Worm (Caenorhabditis elegans) whole organism, L1 larva: ENCODE results near the gene T07E3.3.

Experiments
- C04F5.9 ChIP-seq: sonication (generic microtip); optimal IDR thresholded peaks from 2 replicates; lab custom pipeline; 2016; ENCODE audit warnings: missing genetic modification characterization, missing compliant biosample characterization
- C16A3.4 ChIP-seq: fragments of 150-350 bp; optimal IDR thresholded peaks from 2 replicates; lab custom pipeline; 2014; ENCODE audit warnings: missing biosample characterization, missing genetic modification characterization
- F16B12.6 ChIP-seq: fragments of 150-350 bp; optimal IDR thresholded peaks from 2 replicates; lab custom pipeline; 2014; ENCODE audit warnings: missing biosample characterization, missing genetic modification characterization
- aha-1 ChIP-seq: fragments of 150-350 bp; optimal IDR thresholded peaks from 2 replicates; lab custom pipeline; 2014; ENCODE audit warnings: missing biosample characterization, missing genetic modification characterization
- alr-1 ChIP-seq: fragments of 200-800 bp; sonication (Bioruptor generic); optimal IDR thresholded peaks from 2 replicates; lab custom pipeline; 2018; ENCODE audit warnings: borderline replicate concordance, mild to moderate bottlenecking, missing genetic modification characterization, missing compliant biosample characterization
- aly-2 ChIP-seq: fragments of 150-350 bp; optimal IDR thresholded peaks from 2 replicates; lab custom pipeline; 2014; ENCODE audit warnings: missing biosample characterization, missing genetic modification characterization
- ama-1 ChIP-seq: fragments of 150-350 bp; optimal IDR thresholded peaks from 2 replicates; lab custom pipeline; 2014
- blmp-1 ChIP-seq: fragments of 150-350 bp; optimal IDR thresholded peaks from 2 replicates; lab custom pipeline; 2014; ENCODE audit warnings: missing biosample characterization, missing genetic modification characterization
- ceh-8 ChIP-seq: fragments of 200-800 bp; sonication (Bioruptor generic); optimal IDR thresholded peaks from 2 replicates; lab custom pipeline; 2018; ENCODE audit warnings: mild to moderate bottlenecking, missing genetic modification characterization, moderate library complexity, missing compliant biosample characterization
- ceh-82 ChIP-seq, 3 experiments: fragments of 150-350 bp in 1 of 3; sonication (generic microtip) in 2 of 3; optimal IDR thresholded peaks; 2 replicates each; lab custom pipeline; 2014 to 2017; ENCODE audit warnings: missing biosample characterization in 3 of 3, missing genetic modification characterization in 3 of 3
- ceh-90 ChIP-seq: sonication (generic microtip); optimal IDR thresholded peaks from 2 replicates; lab custom pipeline; 2016; ENCODE audit warnings: missing genetic modification characterization, missing compliant biosample characterization
- ces-1 ChIP-seq: fragments of 150-350 bp; optimal IDR thresholded peaks from 2 replicates; lab custom pipeline; 2014; ENCODE audit warnings: missing biosample characterization, missing genetic modification reagents, missing genetic modification characterization
- efl-1 ChIP-seq, 4 experiments: fragments of 150-350 bp; optimal IDR thresholded peaks in 3 of 4; peaks in 1 of 4; 1 replicate in 1 of 4; 2 replicates in 3 of 4; lab custom pipeline; 2014; ENCODE audit warnings: missing biosample characterization in 2 of 4, missing genetic modification characterization in 2 of 4, missing genetic modification reagents in 2 of 4
- efl-3 ChIP-seq: fragments of 200-800 bp; sonication (Bioruptor generic); optimal IDR thresholded peaks from 2 replicates; lab custom pipeline; 2018; ENCODE audit warnings: mild to moderate bottlenecking, missing genetic modification characterization, missing compliant biosample characterization
- egl-13 ChIP-seq: sonication (generic microtip); optimal IDR thresholded peaks from 2 replicates; lab custom pipeline; 2016; ENCODE audit warnings: missing genotype, missing genetic modification reagents, missing genetic modification characterization, missing compliant biosample characterization
- elt-2 ChIP-seq: sonication (generic microtip); optimal IDR thresholded peaks from 2 replicates; lab custom pipeline; 2016; ENCODE audit warnings: missing genetic modification characterization, mild to moderate bottlenecking, inconsistent platforms, missing compliant biosample characterization, missing genetic modification reagents
- elt-3 ChIP-seq, 6 experiments: fragments of 150-350 bp in 1 of 6; sonication (generic microtip); optimal IDR thresholded peaks; 2 replicates each; lab custom pipeline; 2017 to 2018; ENCODE audit warnings: missing biosample characterization in 6 of 6, missing genetic modification characterization in 6 of 6, inconsistent platforms in 1 of 6
- fkh-10 ChIP-seq: sonication (generic microtip); optimal IDR thresholded peaks from 2 replicates; lab custom pipeline; 2017; ENCODE audit warnings: missing biosample characterization, missing genetic modification reagents, missing genetic modification characterization
- fos-1 ChIP-seq: fragments of 150-350 bp; optimal IDR thresholded peaks from 2 replicates; lab custom pipeline; 2014; ENCODE audit warnings: missing biosample characterization, missing genetic modification characterization
- hlh-4 ChIP-seq: sonication (generic microtip); optimal IDR thresholded peaks from 2 replicates; lab custom pipeline; 2016; ENCODE audit warnings: mild to moderate bottlenecking, missing genetic modification characterization, missing compliant biosample characterization
- jun-1 ChIP-seq: fragments of 150-350 bp; optimal IDR thresholded peaks from 2 replicates; lab custom pipeline; 2014; ENCODE audit warnings: missing biosample characterization, missing genetic modification reagents, missing genetic modification characterization
- lin-35 ChIP-seq, 2 experiments: fragments of 150-350 bp; optimal IDR thresholded peaks; 2 replicates each; lab custom pipeline; 2014; ENCODE audit warnings: missing biosample characterization in 2 of 2, missing genetic modification characterization in 2 of 2, missing genetic modification reagents in 2 of 2
- lin-39 ChIP-seq: fragments of 150-350 bp; optimal IDR thresholded peaks from 2 replicates; lab custom pipeline; 2014; ENCODE audit warnings: missing biosample characterization, missing genetic modification reagents, missing genetic modification characterization
- mdl-1 ChIP-seq, 2 experiments: fragments of 150-350 bp; optimal IDR thresholded peaks; 2 replicates each; lab custom pipeline; 2014 to 2017; ENCODE audit warnings: missing biosample characterization in 2 of 2, missing genetic modification characterization in 2 of 2, inconsistent platforms in 1 of 2
- mef-2 ChIP-seq: fragments of 150-350 bp; optimal IDR thresholded peaks from 2 replicates; lab custom pipeline; 2014; ENCODE audit warnings: missing biosample characterization, missing genetic modification characterization
- mep-1 ChIP-seq: fragments of 150-350 bp; optimal IDR thresholded peaks from 2 replicates; lab custom pipeline; 2014; ENCODE audit warnings: missing biosample characterization, missing genetic modification characterization
- nhr-11 ChIP-seq: fragments of 150-350 bp; optimal IDR thresholded peaks from 2 replicates; lab custom pipeline; 2014; ENCODE audit warnings: missing biosample characterization, missing genetic modification characterization
- nhr-20 ChIP-seq: sonication (generic microtip); optimal IDR thresholded peaks from 2 replicates; lab custom pipeline; 2016; ENCODE audit warnings: mild to moderate bottlenecking, missing genetic modification characterization, missing compliant biosample characterization
- nhr-237 ChIP-seq: fragments of 150-350 bp; optimal IDR thresholded peaks from 2 replicates; lab custom pipeline; 2014; ENCODE audit warnings: missing biosample characterization, missing genetic modification characterization
- nhr-77 ChIP-seq: fragments of 150-350 bp; optimal IDR thresholded peaks from 2 replicates; lab custom pipeline; 2014; ENCODE audit warnings: missing biosample characterization, missing genetic modification characterization
- nhr-84 ChIP-seq: sonication (generic microtip); optimal IDR thresholded peaks from 2 replicates; lab custom pipeline; 2017; ENCODE audit warnings: missing biosample characterization, missing genetic modification characterization
- nhr-85 ChIP-seq: sonication (generic microtip); peaks from one replicate; lab custom pipeline; 2016; ENCODE audit warnings: missing genetic modification characterization, inconsistent platforms, missing compliant biosample characterization
- nhr-90 ChIP-seq: sonication (generic microtip); optimal IDR thresholded peaks from 2 replicates; lab custom pipeline; 2016; ENCODE audit warnings: mild to moderate bottlenecking, missing genetic modification characterization, missing compliant biosample characterization; ENCODE audit not compliant: poor library complexity
- pag-3 ChIP-seq: sonication (generic microtip); optimal IDR thresholded peaks from 2 replicates; lab custom pipeline; 2017; ENCODE audit warnings: missing genetic modification characterization, mild to moderate bottlenecking, missing compliant biosample characterization, antibody characterized with exemption, borderline replicate concordance; ENCODE audit not compliant: insufficient read depth
- pax-3 ChIP-seq: fragments of 200-800 bp; sonication (Bioruptor generic); optimal IDR thresholded peaks from 2 replicates; lab custom pipeline; 2018; ENCODE audit warnings: mild to moderate bottlenecking, missing genetic modification characterization, moderate library complexity, missing compliant biosample characterization
- snpc-4 ChIP-seq: fragments of 150-350 bp; optimal IDR thresholded peaks from 2 replicates; lab custom pipeline; 2014; ENCODE audit warnings: missing biosample characterization, missing genetic modification characterization
- tbx-2 ChIP-seq: sonication (generic microtip); optimal IDR thresholded peaks from 2 replicates; lab custom pipeline; 2016; ENCODE audit warnings: missing genetic modification characterization, missing compliant biosample characterization
- unc-130 ChIP-seq: fragments of 150-350 bp; optimal IDR thresholded peaks from 2 replicates; lab custom pipeline; 2017; ENCODE audit warnings: missing biosample characterization, missing genetic modification characterization, inconsistent platforms
- unc-30 ChIP-seq: sonication (generic microtip); optimal IDR thresholded peaks from 2 replicates; lab custom pipeline; 2017; ENCODE audit warnings: missing biosample characterization, missing genetic modification characterization
- unc-98 ChIP-seq: fragments of 200-800 bp; sonication (Bioruptor generic); IDR thresholded peaks from 2 replicates; pipeline ENCODE4 v1.3.6; 2022; ENCODE audit warnings: missing genetic modification characterization, missing compliant biosample characterization
- xbp-1 ChIP-seq: sonication (generic microtip); optimal IDR thresholded peaks from 2 replicates; lab custom pipeline; 2016; ENCODE audit warnings: missing genetic modification characterization, missing compliant biosample characterization
- zag-1 ChIP-seq: fragments of 150-350 bp; optimal IDR thresholded peaks from 2 replicates; lab custom pipeline; 2014; ENCODE audit warnings: missing biosample characterization, missing genetic modification characterization
- ztf-11 ChIP-seq, 2 experiments: sonication (generic microtip); optimal IDR thresholded peaks; 2 replicates each; lab custom pipeline; 2016 to 2017; ENCODE audit warnings: missing genetic modification characterization in 2 of 2, missing biosample characterization in 1 of 2, missing compliant biosample characterization in 1 of 2
- ztf-4 ChIP-seq: fragments of 150-350 bp; optimal IDR thresholded peaks from 2 replicates; lab custom pipeline; 2014; ENCODE audit warnings: missing biosample characterization, missing genetic modification characterization

T07E3.3 gene

DNA sequence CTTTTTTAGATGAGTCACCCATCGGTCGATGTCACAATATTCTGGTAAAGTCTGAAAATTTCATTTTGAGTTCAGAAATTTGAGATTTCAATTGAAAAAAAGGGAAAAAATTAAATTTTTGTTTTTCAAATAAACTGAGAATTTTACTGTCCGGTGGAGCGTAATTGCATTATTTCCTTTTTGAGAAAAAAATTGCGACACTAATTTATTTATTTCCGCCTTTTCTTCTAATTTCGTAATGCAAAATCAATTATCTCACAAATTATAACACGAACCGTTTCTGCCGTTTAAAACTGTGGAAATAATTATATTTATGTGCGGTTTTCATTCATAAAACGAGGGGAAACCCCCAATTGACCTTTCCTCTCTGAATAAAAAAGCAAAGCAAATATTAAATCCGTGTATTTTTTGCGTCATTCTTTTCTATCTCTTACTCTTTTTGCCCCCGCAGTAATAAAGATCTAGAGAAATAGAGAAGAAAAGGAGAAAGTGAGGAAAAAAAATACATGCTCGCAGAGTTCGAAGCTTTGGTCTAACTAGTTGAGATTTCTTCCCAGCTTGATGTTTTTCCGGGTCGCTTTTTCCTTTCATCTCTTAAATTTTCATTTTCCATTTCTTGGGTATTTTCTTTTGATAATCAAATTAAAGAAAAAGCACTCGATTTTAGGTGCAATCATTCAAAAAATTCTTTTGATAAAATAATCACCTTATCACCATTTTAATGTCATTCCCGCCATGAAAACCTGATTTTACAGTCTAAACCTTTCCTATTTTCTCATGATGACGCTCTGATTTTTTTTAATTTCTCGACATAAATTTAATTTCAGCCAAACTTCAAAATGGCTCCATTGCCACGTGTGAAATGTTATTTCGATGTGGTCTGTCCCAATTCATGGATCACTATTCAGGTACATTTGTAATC, at the start of gene T07E3.3, which contains the start of gene brc-2 (continued):
- TF ChIP-seq jun-1 (tag; lab: Kevin White, UChicago) (no peak), unc-130 (tag; lab: Kevin White, UChicago) (no peak), zag-1 (tag; lab: Kevin White, UChicago) (no peak), hlh-4 (tag; lab: Kevin White, UChicago) (no peak), fos-1 (tag; lab: Kevin White, UChicago) (no peak), elt-2 (tag; lab: Kevin White, UChicago) (peak; percentile 19), efl-3 (GFP tag; lab: Kevin White, UChicago) (no peak), nhr-237 (tag; lab: Kevin White, UChicago) (no peak), ceh-90 (tag; lab: Kevin White, UChicago) (no peak), mep-1 (tag; lab: Kevin White, UChicago) (no peak), fkh-10 (GFP tag; lab: Kevin White, UChicago) (no peak), C16A3.4 (tag; lab: Kevin White, UChicago) (no peak), pax-3 (tag; lab: Kevin White, UChicago) (no peak), C04F5.9 (no peak), snpc-4 (tag; lab: Kevin White, UChicago) (no peak), ama-1 (lab: Kevin White, UChicago) (no peak), lin-39 (tag; lab: Kevin White, UChicago) (no peak), mef-2 (no peak), unc-98 (GFP tag; lab: Robert Waterston, UW) (no peak), alr-1 (tag; lab: Kevin White, UChicago) (no peak), ztf-4 (no peak), xbp-1 (no peak), blmp-1 (tag; lab: Kevin White, UChicago) (peak; percentile 27), aha-1 (tag; lab: Kevin White, UChicago) (no peak), nhr-11 (tag; lab: Kevin White, UChicago) (no peak), nhr-77 (no peak), ztf-11 (tag; optimal IDR thresholded peaks at IDR 0.05; lab: Kevin White, UChicago) (no peak), unc-30 (tag; lab: Kevin White, UChicago) (no peak), mdl-1 (tag; optimal IDR thresholded peaks at IDR 0.05; lab: Kevin White, UChicago) (no peak), ceh-8 (GFP tag; lab: Kevin White, UChicago) (no peak), ces-1 (GFP tag; lab: Kevin White, UChicago) (no peak), egl-13 (tag; lab: Kevin White, UChicago) (no peak), tbx-2 (tag; lab: Kevin White, UChicago) (peak; percentile 3), lin-35 (GFP tag; optimal IDR thresholded peaks at IDR 0.05; lab: Kevin White, UChicago) (peak in 1 of 2 experiments; percentile 17)

DNA sequence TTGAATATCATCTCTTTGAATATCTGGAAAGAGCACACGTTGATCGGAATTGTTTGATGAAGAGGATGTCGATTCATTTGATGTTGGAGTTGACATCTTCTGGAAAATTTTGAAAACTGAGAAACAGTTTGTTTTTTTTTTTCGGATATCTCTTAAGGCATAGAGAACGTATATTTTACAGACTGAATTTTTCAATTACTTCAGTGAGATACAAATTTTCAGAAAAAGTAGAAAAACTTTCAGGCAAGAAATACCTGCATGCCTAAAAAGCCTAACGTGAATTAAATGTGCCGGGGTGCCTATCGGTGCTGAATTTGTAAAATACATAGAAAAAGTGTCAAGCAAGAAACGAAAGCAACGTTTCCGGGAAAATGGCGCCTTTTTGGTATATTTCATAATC, 47.0 kb upstream of the T07E3.3 start, which contains the start of gene zak-1:
Gene zak-1, minus strand, starts transcription at position 101 of the 400 bp plus-strand sequence.
- TF ChIP-seq C16A3.4 (tag; lab: Kevin White, UChicago) (no peak), lin-39 (tag; lab: Kevin White, UChicago) (no peak), efl-3 (GFP tag; lab: Kevin White, UChicago) (no peak), F16B12.6 (no peak), aly-2 (no peak), snpc-4 (tag; lab: Kevin White, UChicago) (no peak), nhr-20 (tag; lab: Kevin White, UChicago) (no peak), nhr-237 (tag; lab: Kevin White, UChicago) (no peak), xbp-1 (no peak), ces-1 (GFP tag; lab: Kevin White, UChicago) (no peak), ztf-11 (tag; optimal IDR thresholded peaks at IDR 0.05; lab: Kevin White, UChicago) (no peak), jun-1 (tag; lab: Kevin White, UChicago) (no peak)
- TF ChIP-seq, all 84 proteins: peak for 0

DNA sequence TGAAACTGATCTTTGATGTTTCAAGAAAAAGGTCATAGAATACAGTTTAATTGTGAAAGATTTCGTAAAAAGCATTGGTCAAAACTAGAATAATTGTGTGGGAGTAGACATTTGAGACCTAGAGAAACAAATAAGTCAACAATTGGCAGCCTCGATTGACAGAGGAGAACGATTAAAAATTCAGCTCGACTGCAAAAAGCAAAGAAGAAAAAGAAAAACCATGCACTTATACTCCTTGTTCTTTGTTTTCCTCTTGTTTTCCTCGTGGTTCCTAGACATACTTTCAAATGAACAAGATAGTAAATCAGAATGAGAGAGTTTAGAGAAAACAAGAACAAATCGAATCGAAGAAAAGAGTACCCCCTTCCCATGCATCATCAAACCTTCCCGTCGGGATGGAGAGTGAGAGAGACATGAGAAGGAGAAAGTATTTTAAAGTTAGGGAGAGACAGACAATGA, 46.3 kb upstream of the T07E3.3 start:
- TF ChIP-seq alr-1 (tag; lab: Kevin White, UChicago) (no peak), ceh-82 (tag; optimal IDR thresholded peaks at IDR 0.05; lab: Kevin White, UChicago) (peak in 1 of 3 experiments; percentile 9), nhr-20 (tag; lab: Kevin White, UChicago) (peak; percentile 69), C16A3.4 (tag; lab: Kevin White, UChicago) (peak; percentile 42), nhr-84 (tag; lab: Kevin White, UChicago) (no peak), ama-1 (lab: Kevin White, UChicago) (no peak), tbx-2 (tag; lab: Kevin White, UChicago) (peak; percentile 40), unc-130 (tag; lab: Kevin White, UChicago) (peak; percentile 37), efl-1 (optimal IDR thresholded peaks at IDR 0.05; lab: Kevin White, UChicago) (peak; percentile 22 to 49), efl-1 (GFP tag; optimal IDR thresholded peaks at IDR 0.05 in 1 of 2; lab: Kevin White, UChicago) (peak in 1 of 2 experiments; percentile 22), nhr-85 (tag; lab: Kevin White, UChicago) (peak; percentile 80), elt-2 (tag; lab: Kevin White, UChicago) (peak; percentile 67), blmp-1 (tag; lab: Kevin White, UChicago) (peak; percentile 92), xbp-1 (peak; percentile 29), pag-3 (tag; lab: Kevin White, UChicago) (no peak), nhr-11 (tag; lab: Kevin White, UChicago) (no peak), elt-3 (tag; optimal IDR thresholded peaks at IDR 0.05; lab: Kevin White, UChicago) (peak in 2 of 6 experiments; percentile 1 to 51), nhr-90 (tag; lab: Kevin White, UChicago) (peak; percentile 34), lin-35 (GFP tag; optimal IDR thresholded peaks at IDR 0.05; lab: Kevin White, UChicago) (peak; percentile 33 to 70)
